Fruit fly (Drosophila melanogaster): ENCODE measurements around the gene CG6999.

Gene CG6999

DNA sequence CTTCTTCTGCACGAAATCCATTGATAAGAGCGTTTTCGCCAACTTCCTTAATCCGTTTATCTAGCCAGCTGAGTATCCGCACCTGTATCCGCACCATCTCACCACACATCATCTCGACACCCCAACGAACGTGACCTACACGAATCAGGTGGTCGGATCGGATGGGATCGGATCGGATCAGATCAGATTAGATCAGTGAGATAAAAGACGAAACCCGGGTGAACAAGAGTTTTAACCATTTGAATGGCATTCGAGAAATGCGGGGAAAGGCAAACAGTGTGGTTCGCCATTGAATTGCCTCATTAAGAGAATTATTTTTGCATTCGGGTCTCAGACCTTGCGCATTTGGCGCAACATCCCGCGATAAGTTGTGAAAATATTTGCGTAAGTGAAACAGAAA lies 43.3 kb upstream of the CG6999 start:
- no peak for TF ChIP-seq tj (GFP tag; optimal IDR thresholded peaks at IDR 0.05)
- TF ChIP-seq CG7101 (tag; optimal IDR thresholded peaks at IDR 0.05): peak; percentile 16
- no peak for TF ChIP-seq toe (GFP tag; optimal IDR thresholded peaks at IDR 0.05)
- TF ChIP-seq CG14711 (tag; optimal IDR thresholded peaks at IDR 0.05): no peak
- TF ChIP-seq cnc (optimal IDR thresholded peaks at IDR 0.05): no peak
- TF ChIP-seq kay (GFP tag; ENCODE audit: borderline replicate concordance): no peak
- no peak for TF ChIP-seq CG5204 (GFP tag; optimal IDR thresholded peaks at IDR 0.05)
- peak; percentile 28 for TF ChIP-seq Mnt (GFP tag; optimal IDR thresholded peaks at IDR 0.05)
- no peak for TF ChIP-seq CG33017 (tag; optimal IDR thresholded peaks at IDR 0.05)

DNA sequence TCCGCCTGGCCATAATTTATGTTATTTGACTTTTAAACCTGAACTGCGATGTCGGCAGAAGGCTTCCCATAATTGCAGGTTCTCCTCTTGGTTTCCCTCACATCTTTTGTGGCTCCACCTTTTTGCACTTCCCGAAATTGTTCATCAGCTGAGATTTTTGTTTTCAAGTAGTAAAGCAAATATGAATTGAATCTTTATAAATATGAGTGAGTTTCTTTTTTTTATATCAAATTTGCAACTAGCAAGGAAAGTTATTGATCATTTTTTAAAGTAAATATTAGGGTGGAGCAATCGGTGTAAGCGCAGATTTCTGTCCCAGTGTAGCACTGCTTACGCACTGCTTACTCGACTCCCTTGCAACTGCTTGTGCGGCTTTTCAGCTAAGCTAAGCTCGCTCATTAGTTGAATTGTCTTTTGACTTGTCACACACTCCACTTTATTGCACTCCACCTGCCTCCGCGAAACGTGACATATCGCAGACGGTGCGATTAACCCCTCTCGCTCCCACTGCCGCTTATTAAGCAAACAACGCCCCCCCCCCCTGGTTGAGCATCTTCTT lies 41.7 kb upstream of the CG6999 start:
- TF ChIP-seq kay (GFP tag; ENCODE audit: borderline replicate concordance) (peak; percentile 62), tj (GFP tag; optimal IDR thresholded peaks at IDR 0.05) (no peak), ovo (GFP tag; optimal IDR thresholded peaks at IDR 0.05) (no peak)

DNA sequence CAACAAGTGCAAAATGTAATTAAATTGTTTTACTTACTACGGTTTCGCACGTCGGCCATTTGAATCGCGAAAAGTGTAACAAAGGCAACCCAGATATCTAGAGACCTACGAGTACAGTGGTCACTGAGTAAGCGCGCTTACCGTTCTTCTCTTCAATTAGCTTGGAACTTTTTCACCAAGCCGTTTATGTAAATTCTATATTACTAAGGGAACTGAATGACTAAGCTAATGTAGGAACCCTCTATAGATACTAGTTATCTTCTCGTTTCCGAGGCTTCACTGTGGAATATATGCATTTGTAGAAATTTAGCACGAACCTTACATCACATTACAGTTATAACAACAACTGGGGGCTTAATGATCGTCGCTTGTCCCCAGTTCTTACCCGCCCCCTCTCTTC lies 41.2 kb upstream of the CG6999 start:
- no peak for TF ChIP-seq Clk (GFP tag; optimal IDR thresholded peaks at IDR 0.05)
- peak; percentile 71 for TF ChIP-seq CG33017 (tag; optimal IDR thresholded peaks at IDR 0.05)
- TF ChIP-seq bab1 (GFP tag; optimal IDR thresholded peaks at IDR 0.05): peak; percentile 98
- TF ChIP-seq CG11617 (GFP tag; optimal IDR thresholded peaks at IDR 0.05): peak; percentile 45
- TF ChIP-seq ovo (GFP tag; optimal IDR thresholded peaks at IDR 0.05): peak; percentile 47
- no peak for TF ChIP-seq kay (GFP tag; ENCODE audit: borderline replicate concordance)
- peak; percentile 66 for TF ChIP-seq CG5204 (GFP tag; optimal IDR thresholded peaks at IDR 0.05)
- peak; percentile 78 for TF ChIP-seq Hr96 (GFP tag; optimal IDR thresholded peaks at IDR 0.05)
- TF ChIP-seq tj (GFP tag; optimal IDR thresholded peaks at IDR 0.05): peak; percentile 36
- no peak for TF ChIP-seq cnc (optimal IDR thresholded peaks at IDR 0.05)
- peak; percentile 78 for TF ChIP-seq Crg-1 (GFP tag; optimal IDR thresholded peaks at IDR 0.05)
- peak; percentile 71 for TF ChIP-seq pad (GFP tag; optimal IDR thresholded peaks at IDR 0.05)
- peak; percentile 56 for TF ChIP-seq CG12768 (GFP tag; optimal IDR thresholded peaks at IDR 0.05)
- TF ChIP-seq toe (GFP tag; optimal IDR thresholded peaks at IDR 0.05): peak; percentile 61
- TF ChIP-seq CG14711 (tag; optimal IDR thresholded peaks at IDR 0.05): peak; percentile 81
- TF ChIP-seq cic (GFP tag; optimal IDR thresholded peaks at IDR 0.05): no peak
- peak; percentile 42 for TF ChIP-seq Mnt (GFP tag; optimal IDR thresholded peaks at IDR 0.05)
- TF ChIP-seq CG7045 (GFP tag; optimal IDR thresholded peaks at IDR 0.05): peak; percentile 49
- TF ChIP-seq CG7101 (tag; optimal IDR thresholded peaks at IDR 0.05): peak; percentile 89
- peak; percentile 84 for TF ChIP-seq CG1620 (GFP tag; optimal IDR thresholded peaks at IDR 0.05)

DNA sequence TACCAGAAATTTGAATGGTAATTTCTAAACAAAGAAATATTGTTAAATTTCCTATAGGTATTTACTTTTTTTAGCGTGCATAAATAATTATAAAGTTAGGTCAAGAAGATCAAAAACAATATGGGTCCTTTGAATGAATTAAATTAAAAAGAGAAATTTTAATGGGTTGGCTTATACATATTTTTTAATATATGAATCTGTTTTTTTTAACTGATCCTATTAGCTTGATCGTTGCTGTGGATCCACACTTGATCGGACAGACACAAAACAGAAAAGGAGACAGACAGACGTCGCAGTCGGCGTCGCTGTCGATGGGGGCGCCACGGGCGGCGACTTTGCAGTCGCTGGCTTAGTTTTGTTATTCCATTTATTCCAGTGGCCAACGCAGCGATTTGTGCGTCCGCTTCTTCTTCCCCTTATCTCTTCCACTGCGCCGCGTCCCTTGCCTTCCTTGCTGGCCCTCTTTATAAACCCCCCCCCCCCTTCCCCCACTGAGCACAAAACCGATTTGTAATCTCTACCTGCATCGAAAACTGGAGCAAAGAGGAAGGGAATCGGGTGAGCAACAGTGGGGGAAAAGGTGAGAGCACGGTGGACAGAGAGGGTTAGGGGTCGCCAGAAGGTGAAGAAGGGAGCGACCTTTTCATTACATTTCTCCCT lies 40.3 kb upstream of the CG6999 start:
- TF ChIP-seq Crg-1 (GFP tag; optimal IDR thresholded peaks at IDR 0.05): no peak
- TF ChIP-seq CG1620 (GFP tag; optimal IDR thresholded peaks at IDR 0.05): no peak
- TF ChIP-seq toe (GFP tag; optimal IDR thresholded peaks at IDR 0.05): no peak
- TF ChIP-seq CG7045 (GFP tag; optimal IDR thresholded peaks at IDR 0.05): no peak
- no peak for TF ChIP-seq Mnt (GFP tag; optimal IDR thresholded peaks at IDR 0.05)
- TF ChIP-seq tj (GFP tag; optimal IDR thresholded peaks at IDR 0.05): no peak
- no peak for TF ChIP-seq CG5204 (GFP tag; optimal IDR thresholded peaks at IDR 0.05)
- TF ChIP-seq bab1 (GFP tag; optimal IDR thresholded peaks at IDR 0.05): peak; percentile 37
- TF ChIP-seq ovo (GFP tag; optimal IDR thresholded peaks at IDR 0.05): no peak
- TF ChIP-seq Clk (GFP tag; optimal IDR thresholded peaks at IDR 0.05): no peak
- no peak for TF ChIP-seq Hr96 (GFP tag; optimal IDR thresholded peaks at IDR 0.05)
- peak; percentile 84 for TF ChIP-seq pad (GFP tag; optimal IDR thresholded peaks at IDR 0.05)
- no peak for TF ChIP-seq cic (GFP tag; optimal IDR thresholded peaks at IDR 0.05)
- no peak for TF ChIP-seq cnc (optimal IDR thresholded peaks at IDR 0.05)
- peak; percentile 46 for TF ChIP-seq CG7101 (tag; optimal IDR thresholded peaks at IDR 0.05)
- TF ChIP-seq CG33017 (tag; optimal IDR thresholded peaks at IDR 0.05): peak; percentile 32
- no peak for TF ChIP-seq CG12768 (GFP tag; optimal IDR thresholded peaks at IDR 0.05)
- no peak for TF ChIP-seq CG11617 (GFP tag; optimal IDR thresholded peaks at IDR 0.05)
- TF ChIP-seq CG14711 (tag; optimal IDR thresholded peaks at IDR 0.05): peak; percentile 44
- TF ChIP-seq kay (GFP tag; ENCODE audit: borderline replicate concordance): no peak

DNA sequence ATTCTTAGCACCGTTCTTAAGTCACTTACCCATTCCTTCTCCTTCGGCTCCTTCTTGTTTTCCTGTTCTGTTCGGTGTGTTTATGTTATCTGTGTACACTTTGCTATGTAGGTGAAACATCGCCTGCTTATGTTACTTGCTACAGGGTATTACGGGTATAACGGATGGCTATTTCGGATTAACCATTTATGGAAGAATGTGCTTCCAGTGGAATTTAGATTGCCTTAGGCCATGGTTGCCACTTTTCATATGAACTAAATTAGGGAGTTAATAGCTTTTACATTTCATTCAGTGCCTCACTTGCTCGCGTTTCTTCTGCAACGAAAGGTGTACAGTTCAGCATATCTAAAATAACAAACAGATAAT lies 39.8 kb upstream of the CG6999 start:
- TF ChIP-seq CG7045 (GFP tag; optimal IDR thresholded peaks at IDR 0.05) (no peak), ovo (GFP tag; optimal IDR thresholded peaks at IDR 0.05) (no peak), CG14711 (tag; optimal IDR thresholded peaks at IDR 0.05) (no peak), pad (GFP tag; optimal IDR thresholded peaks at IDR 0.05) (no peak), Crg-1 (GFP tag; optimal IDR thresholded peaks at IDR 0.05) (no peak), CG33017 (tag; optimal IDR thresholded peaks at IDR 0.05) (no peak), bab1 (GFP tag; optimal IDR thresholded peaks at IDR 0.05) (no peak), tj (GFP tag; optimal IDR thresholded peaks at IDR 0.05) (no peak), CG11617 (GFP tag; optimal IDR thresholded peaks at IDR 0.05) (no peak), CG12768 (GFP tag; optimal IDR thresholded peaks at IDR 0.05) (no peak), Mnt (GFP tag; optimal IDR thresholded peaks at IDR 0.05) (no peak), CG1620 (GFP tag; optimal IDR thresholded peaks at IDR 0.05) (no peak), Hr96 (GFP tag; optimal IDR thresholded peaks at IDR 0.05) (no peak), cic (GFP tag; optimal IDR thresholded peaks at IDR 0.05) (no peak), Clk (GFP tag; optimal IDR thresholded peaks at IDR 0.05) (no peak), cnc (optimal IDR thresholded peaks at IDR 0.05) (no peak), CG5204 (GFP tag; optimal IDR thresholded peaks at IDR 0.05) (no peak), CG7101 (tag; optimal IDR thresholded peaks at IDR 0.05) (no peak), toe (GFP tag; optimal IDR thresholded peaks at IDR 0.05) (no peak), kay (GFP tag; ENCODE audit: borderline replicate concordance) (no peak)

DNA sequence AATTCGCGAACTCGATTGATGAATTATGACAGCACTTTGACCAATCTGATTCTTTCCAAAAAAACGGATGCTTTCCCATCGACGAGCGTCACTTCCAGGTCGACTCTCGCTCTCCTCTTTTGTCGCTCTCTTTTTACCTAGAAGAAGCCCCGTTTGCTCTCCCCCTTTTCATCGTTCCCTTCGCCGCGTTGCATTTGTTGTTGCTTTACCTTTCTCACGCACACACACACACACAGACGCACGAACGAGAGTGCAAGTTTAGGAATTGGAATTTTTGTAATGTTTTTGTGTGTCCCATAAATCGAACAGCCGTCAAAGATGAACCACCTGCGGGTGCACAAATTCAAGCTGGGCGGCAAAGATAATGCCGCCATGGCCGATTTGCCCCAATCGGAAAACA lies 39.2 kb upstream of the CG6999 start:
- TF ChIP-seq cic (GFP tag; optimal IDR thresholded peaks at IDR 0.05) (no peak), tj (GFP tag; optimal IDR thresholded peaks at IDR 0.05) (no peak), Mnt (GFP tag; optimal IDR thresholded peaks at IDR 0.05) (no peak), toe (GFP tag; optimal IDR thresholded peaks at IDR 0.05) (no peak), cnc (optimal IDR thresholded peaks at IDR 0.05) (no peak), pad (GFP tag; optimal IDR thresholded peaks at IDR 0.05) (peak; percentile 47), CG12768 (GFP tag; optimal IDR thresholded peaks at IDR 0.05) (no peak), Crg-1 (GFP tag; optimal IDR thresholded peaks at IDR 0.05) (no peak)
